Worm (Caenorhabditis elegans) whole organism, L4 larva: Measurements from ENCODE around the gene nfx-1.

Source experiments
- D1046.2 ChIP-seq: fragments of 200-800 bp; sonication (Bioruptor generic); IDR thresholded peaks from 2 replicates; pipeline ENCODE4 v1.3.6; 2022; ENCODE audit warnings: missing genetic modification characterization, missing compliant biosample characterization
- lsy-2 ChIP-seq, 2 experiments: fragments of 150-350 bp in 1 of 2; sonication (generic microtip) in 1 of 2; optimal IDR thresholded peaks; 2 replicates each; lab custom pipeline; 2014 to 2017; ENCODE audit warnings: missing biosample characterization in 2 of 2, missing genetic modification characterization in 2 of 2
- nhr-10 ChIP-seq: fragments of 150-350 bp; optimal IDR thresholded peaks from 2 replicates; lab custom pipeline; 2014; ENCODE audit warnings: missing biosample characterization, missing genetic modification characterization
- nhr-28 ChIP-seq: fragments of 150-350 bp; optimal IDR thresholded peaks from 2 replicates; lab custom pipeline; 2014; ENCODE audit warnings: missing biosample characterization, missing genetic modification characterization

DNA sequence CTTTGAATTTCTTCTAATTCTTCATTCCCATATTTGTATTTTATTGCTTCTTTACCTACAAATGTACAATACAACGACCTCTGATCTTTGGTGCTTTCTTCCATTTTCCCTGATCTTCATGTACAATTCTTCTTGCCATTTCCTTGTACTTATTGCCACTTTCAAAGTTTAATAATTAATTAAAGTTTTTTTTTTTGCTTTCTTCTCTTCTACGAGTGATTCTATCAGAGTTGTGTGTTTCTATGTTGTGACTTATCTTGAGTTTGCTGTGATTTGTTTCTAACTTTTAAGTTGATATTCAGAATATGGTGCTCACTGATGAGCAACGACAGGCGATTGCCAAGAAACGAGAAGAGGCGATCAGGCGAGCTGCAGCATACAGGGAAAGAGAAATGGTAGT lies 15.5 kb downstream of the nfx-1 start, which contains the start of gene smrc-1:
- TF ChIP-seq nhr-10 (no peak), lsy-2 (tag; optimal IDR thresholded peaks at IDR 0.05; lab: Kevin White, UChicago) (no peak), nhr-28 (tag; lab: Kevin White, UChicago) (no peak), D1046.2 (GFP tag; lab: Robert Waterston, UW) (no peak)
